Fruit fly (Drosophila melanogaster): Measurements from ENCODE around the gene CG13032.

Gene CG13032

dm6 chr3L:16679492-16680120, 5.8 kb downstream of the CG13032 start:
- TF ChIP-seq CG33017 (tag; optimal IDR thresholded peaks at IDR 0.05) (no peak), CG7045 (GFP tag; optimal IDR thresholded peaks at IDR 0.05) (no peak), CG1620 (GFP tag; optimal IDR thresholded peaks at IDR 0.05) (no peak), kay (GFP tag; ENCODE audit: borderline replicate concordance) (no peak), CG12768 (GFP tag; optimal IDR thresholded peaks at IDR 0.05) (no peak), pad (GFP tag; optimal IDR thresholded peaks at IDR 0.05) (no peak), cic (GFP tag; optimal IDR thresholded peaks at IDR 0.05) (no peak), ovo (GFP tag; optimal IDR thresholded peaks at IDR 0.05) (no peak), toe (GFP tag; optimal IDR thresholded peaks at IDR 0.05) (no peak)

dm6 chr3L:16682371-16682770, 8.6 kb downstream of the CG13032 start:
- TF ChIP-seq bab1 (GFP tag; optimal IDR thresholded peaks at IDR 0.05): no peak
- peak; percentile 22 for TF ChIP-seq ovo (GFP tag; optimal IDR thresholded peaks at IDR 0.05)
- TF ChIP-seq CG7101 (tag; optimal IDR thresholded peaks at IDR 0.05): peak; percentile 60
- TF ChIP-seq CG12768 (GFP tag; optimal IDR thresholded peaks at IDR 0.05): peak; percentile 48
- no peak for TF ChIP-seq Crg-1 (GFP tag; optimal IDR thresholded peaks at IDR 0.05)
- TF ChIP-seq Clk (GFP tag; optimal IDR thresholded peaks at IDR 0.05): no peak
- no peak for TF ChIP-seq kay (GFP tag; ENCODE audit: borderline replicate concordance)
- TF ChIP-seq CG5204 (GFP tag; optimal IDR thresholded peaks at IDR 0.05): no peak
- TF ChIP-seq CG1620 (GFP tag; optimal IDR thresholded peaks at IDR 0.05): no peak
- peak; percentile 53 for TF ChIP-seq CG14711 (tag; optimal IDR thresholded peaks at IDR 0.05)
- peak; percentile 29 for TF ChIP-seq CG7045 (GFP tag; optimal IDR thresholded peaks at IDR 0.05)
- TF ChIP-seq toe (GFP tag; optimal IDR thresholded peaks at IDR 0.05): no peak
- TF ChIP-seq cic (GFP tag; optimal IDR thresholded peaks at IDR 0.05): peak; percentile 82
- TF ChIP-seq Mnt (GFP tag; optimal IDR thresholded peaks at IDR 0.05): no peak
- TF ChIP-seq tj (GFP tag; optimal IDR thresholded peaks at IDR 0.05): peak; percentile 24
- TF ChIP-seq CG33017 (tag; optimal IDR thresholded peaks at IDR 0.05): peak; percentile 73
- peak; percentile 15 for TF ChIP-seq CG11617 (GFP tag; optimal IDR thresholded peaks at IDR 0.05)
- no peak for TF ChIP-seq Hr96 (GFP tag; optimal IDR thresholded peaks at IDR 0.05)
- TF ChIP-seq cnc (optimal IDR thresholded peaks at IDR 0.05): no peak
- peak; percentile 62 for TF ChIP-seq pad (GFP tag; optimal IDR thresholded peaks at IDR 0.05)

dm6 chr3L:16683007-16683406, 9.2 kb downstream of the CG13032 start:
- no peak for TF ChIP-seq CG33017 (tag; optimal IDR thresholded peaks at IDR 0.05)
- TF ChIP-seq Crg-1 (GFP tag; optimal IDR thresholded peaks at IDR 0.05): no peak
- TF ChIP-seq CG11617 (GFP tag; optimal IDR thresholded peaks at IDR 0.05): no peak
- TF ChIP-seq CG1620 (GFP tag; optimal IDR thresholded peaks at IDR 0.05): no peak
- no peak for TF ChIP-seq pad (GFP tag; optimal IDR thresholded peaks at IDR 0.05)
- TF ChIP-seq Mnt (GFP tag; optimal IDR thresholded peaks at IDR 0.05): no peak
- TF ChIP-seq CG12768 (GFP tag; optimal IDR thresholded peaks at IDR 0.05): no peak
- TF ChIP-seq tj (GFP tag; optimal IDR thresholded peaks at IDR 0.05): no peak

dm6 chr3L:16689491-16689890, 15.7 kb downstream of the CG13032 start:
- TF ChIP-seq Clk (GFP tag; optimal IDR thresholded peaks at IDR 0.05): no peak
- no peak for TF ChIP-seq Mnt (GFP tag; optimal IDR thresholded peaks at IDR 0.05)
- TF ChIP-seq cic (GFP tag; optimal IDR thresholded peaks at IDR 0.05): no peak
- TF ChIP-seq kay (GFP tag; ENCODE audit: borderline replicate concordance): peak; percentile 15
- TF ChIP-seq Crg-1 (GFP tag; optimal IDR thresholded peaks at IDR 0.05): no peak

dm6 chr3L:16690055-16690454, 16.3 kb downstream of the CG13032 start:
- TF ChIP-seq bab1 (GFP tag; optimal IDR thresholded peaks at IDR 0.05): no peak
- no peak for TF ChIP-seq CG11617 (GFP tag; optimal IDR thresholded peaks at IDR 0.05)

dm6 chr3L:16693844-16694243, 20.1 kb downstream of the CG13032 start:
- TF ChIP-seq pad (GFP tag; optimal IDR thresholded peaks at IDR 0.05) (peak; percentile 95), CG5204 (GFP tag; optimal IDR thresholded peaks at IDR 0.05) (no peak), tj (GFP tag; optimal IDR thresholded peaks at IDR 0.05) (no peak), cnc (optimal IDR thresholded peaks at IDR 0.05) (no peak), Hr96 (GFP tag; optimal IDR thresholded peaks at IDR 0.05) (no peak), cic (GFP tag; optimal IDR thresholded peaks at IDR 0.05) (peak; percentile 83)

- no peak for TF ChIP-seq CG5204 (GFP tag; optimal IDR thresholded peaks at IDR 0.05)
These were observed 21.5 kb downstream of the CG13032 start for dm6 chr3L:16695076-16695847.
